Worm (Caenorhabditis elegans) whole organism, L4 larva: Measurements from ENCODE around the gene F58A4.6.
A peak's percentile ranks its signal among the peaks of the same experiment; 100 is the strongest.

ENCODE experiments used
- D1046.2 ChIP-seq: fragments of 200-800 bp; sonication (Bioruptor generic); IDR thresholded peaks from 2 replicates; pipeline ENCODE4 v1.3.6; 2022; ENCODE audit warnings: missing genetic modification characterization, missing compliant biosample characterization
- F26F4.8 ChIP-seq: fragments of 200-800 bp; sonication (Bioruptor generic); conservative IDR thresholded peaks from 2 replicates; pipeline ENCODE4 v1.3.6; 2022; ENCODE audit warnings: missing genetic modification characterization, missing compliant biosample characterization
- F37D6.2 ChIP-seq: sonication (generic microtip); optimal IDR thresholded peaks from 2 replicates; lab custom pipeline; 2016; ENCODE audit warnings: mild to moderate bottlenecking, missing genetic modification characterization, missing compliant biosample characterization
- F49E8.2 ChIP-seq: sonication (generic microtip); optimal IDR thresholded peaks from 2 replicates; lab custom pipeline; 2016; ENCODE audit warnings: missing compliant biosample characterization, mild to moderate bottlenecking, missing genetic modification characterization, borderline replicate concordance
- T20F7.1 ChIP-seq: fragments of 200-800 bp; sonication (Bioruptor generic); optimal IDR thresholded peaks from 2 replicates; lab custom pipeline; 2018; ENCODE audit warnings: mild to moderate bottlenecking, missing genetic modification characterization, missing compliant biosample characterization
- Y5F2A.4 ChIP-seq: fragments of 200-800 bp; sonication (Bioruptor generic); optimal IDR thresholded peaks from 2 replicates; lab custom pipeline; 2018; ENCODE audit warnings: mild to moderate bottlenecking, missing genetic modification characterization, missing compliant biosample characterization
- Y75B8A.6 ChIP-seq: fragments of 200-800 bp; sonication (Bioruptor generic); IDR thresholded peaks from 2 replicates; pipeline ENCODE4 v1.3.6; 2022; ENCODE audit warnings: missing genetic modification reagents, missing genetic modification characterization, missing compliant biosample characterization
- ZK546.5 ChIP-seq, 2 experiments: sonication (generic microtip); optimal IDR thresholded peaks; 2 replicates each; lab custom pipeline; 2017; ENCODE audit warnings: missing biosample characterization in 2 of 2, missing genetic modification characterization in 2 of 2
- aha-1 ChIP-seq: fragments of 150-350 bp; peaks from one replicate; lab custom pipeline; 2014; ENCODE audit warnings: missing biosample characterization, missing genetic modification characterization
- ama-1 ChIP-seq: fragments of 150-350 bp; optimal IDR thresholded peaks from 2 replicates; lab custom pipeline; 2014; ENCODE audit warnings: inconsistent platforms, mixed read lengths
- ceh-44 ChIP-seq: fragments of 200-800 bp; sonication (Bioruptor generic); IDR thresholded peaks from 2 replicates; pipeline ENCODE4 v1.3.6; 2022; ENCODE audit warnings: missing genetic modification reagents, missing genetic modification characterization, missing compliant biosample characterization
- ceh-82 ChIP-seq: sonication (generic microtip); optimal IDR thresholded peaks from 2 replicates; lab custom pipeline; 2017; ENCODE audit warnings: missing biosample characterization, missing genetic modification characterization
- cey-2 ChIP-seq: sonication (generic microtip); optimal IDR thresholded peaks from 3 replicates; lab custom pipeline; 2017; ENCODE audit warnings: missing genetic modification characterization, mild to moderate bottlenecking, missing compliant biosample characterization, antibody characterized with exemption, borderline replicate concordance; ENCODE audit not compliant: insufficient read depth
- ctbp-1 ChIP-seq: fragments of 200-800 bp; sonication (Bioruptor generic); IDR thresholded peaks from 2 replicates; pipeline ENCODE4 v1.3.6; 2022; ENCODE audit warnings: missing genetic modification reagents, missing genetic modification characterization, missing compliant biosample characterization
- daf-12 ChIP-seq: fragments of 150-350 bp; optimal IDR thresholded peaks from 2 replicates; lab custom pipeline; 2014; ENCODE audit warnings: missing biosample characterization, missing genetic modification reagents, missing genetic modification characterization
- daf-16 ChIP-seq, 3 experiments: sonication (generic microtip); optimal IDR thresholded peaks; 2 replicates each; lab custom pipeline; 2016 to 2017; ENCODE audit warnings: missing genetic modification characterization in 3 of 3, missing genetic modification reagents in 3 of 3, mild to moderate bottlenecking in 2 of 3, missing compliant biosample characterization in 2 of 3, missing biosample characterization in 1 of 3, moderate library complexity in 1 of 3
- duxl-1 ChIP-seq: sonication (generic microtip); optimal IDR thresholded peaks from 2 replicates; lab custom pipeline; 2016; ENCODE audit warnings: mild to moderate bottlenecking, missing genetic modification characterization, moderate library complexity, missing compliant biosample characterization; ENCODE audit not compliant: poor library complexity
- dve-1 ChIP-seq: sonication (generic microtip); optimal IDR thresholded peaks from 2 replicates; lab custom pipeline; 2017; ENCODE audit warnings: antibody characterized with exemption, mild to moderate bottlenecking, missing genetic modification characterization, missing compliant biosample characterization; ENCODE audit not compliant: insufficient read depth
- hif-1 ChIP-seq, 2 experiments: sonication (generic microtip); optimal IDR thresholded peaks; 2 replicates each; lab custom pipeline; 2016 to 2017; ENCODE audit warnings: missing compliant biosample characterization in 2 of 2, missing genetic modification characterization in 2 of 2, missing genetic modification reagents in 2 of 2, missing genotype in 2 of 2, mild to moderate bottlenecking in 1 of 2
- hlh-11 ChIP-seq: fragments of 200-800 bp; sonication (Bioruptor generic); optimal IDR thresholded peaks from 2 replicates; lab custom pipeline; 2018; ENCODE audit warnings: mild to moderate bottlenecking, missing genetic modification characterization, missing compliant biosample characterization
- jun-1 ChIP-seq: fragments of 150-350 bp; optimal IDR thresholded peaks from 2 replicates; lab custom pipeline; 2014; ENCODE audit warnings: missing biosample characterization, missing genetic modification reagents, missing genetic modification characterization
- lin-13 ChIP-seq: fragments of 150-350 bp; optimal IDR thresholded peaks from 2 replicates; lab custom pipeline; 2014; ENCODE audit warnings: missing biosample characterization, missing genetic modification reagents, missing genetic modification characterization
- lin-29 ChIP-seq: fragments of 200-800 bp; sonication (Bioruptor generic); IDR thresholded peaks from 2 replicates; pipeline ENCODE4 v1.3.6; 2022; ENCODE audit warnings: missing genetic modification reagents, missing genetic modification characterization, missing compliant biosample characterization
- lin-38 ChIP-seq: fragments of 200-800 bp; sonication (Bioruptor generic); IDR thresholded peaks from 2 replicates; pipeline ENCODE4 v1.3.6; 2022; ENCODE audit warnings: missing genetic modification reagents, missing genetic modification characterization, missing compliant biosample characterization
- madf-5 ChIP-seq, 2 experiments: fragments of 200-800 bp; sonication (Bioruptor generic); IDR thresholded peaks; 2 replicates each; pipeline ENCODE4 v1.3.6; 2022; ENCODE audit warnings: missing compliant biosample characterization in 2 of 2, missing genetic modification characterization in 2 of 2
- mxl-2 ChIP-seq: fragments of 200-800 bp; sonication (Bioruptor generic); conservative IDR thresholded peaks from 2 replicates; pipeline ENCODE4 v1.3.6; 2022; ENCODE audit warnings: missing genetic modification reagents, missing genetic modification characterization, missing compliant biosample characterization
- nhr-102 ChIP-seq: sonication (generic microtip); optimal IDR thresholded peaks from 2 replicates; lab custom pipeline; 2016; ENCODE audit warnings: mild to moderate bottlenecking, missing genetic modification characterization, moderate library complexity, missing compliant biosample characterization
- nhr-11 ChIP-seq: fragments of 150-350 bp; optimal IDR thresholded peaks from 2 replicates; lab custom pipeline; 2014; ENCODE audit warnings: missing biosample characterization, missing genetic modification characterization
- nhr-111 ChIP-seq: fragments of 200-800 bp; sonication (Bioruptor generic); optimal IDR thresholded peaks from 2 replicates; lab custom pipeline; 2018; ENCODE audit warnings: mild to moderate bottlenecking, missing genetic modification characterization, missing compliant biosample characterization
- nhr-42 ChIP-seq: fragments of 200-800 bp; sonication (Bioruptor generic); IDR thresholded peaks from 2 replicates; pipeline ENCODE4 v1.3.6; 2022; ENCODE audit warnings: missing genetic modification characterization, missing compliant biosample characterization
- nhr-48 ChIP-seq: sonication (generic microtip); optimal IDR thresholded peaks from 2 replicates; lab custom pipeline; 2016; ENCODE audit warnings: mild to moderate bottlenecking, missing genetic modification characterization, missing compliant biosample characterization
- nhr-6 ChIP-seq: fragments of 150-350 bp; optimal IDR thresholded peaks from 2 replicates; lab custom pipeline; 2014; ENCODE audit warnings: missing biosample characterization, missing genetic modification characterization
- nhr-76 ChIP-seq: fragments of 150-350 bp; optimal IDR thresholded peaks from 2 replicates; lab custom pipeline; 2014; ENCODE audit warnings: missing biosample characterization, missing genetic modification characterization
- pha-4 ChIP-seq, 2 experiments: fragments of 150-350 bp in 1 of 2; fragments of 200-800 bp in 1 of 2; sonication (Bioruptor generic) in 1 of 2; IDR thresholded peaks in 1 of 2; optimal IDR thresholded peaks in 1 of 2; 2 replicates each; pipeline versions ENCODE4 v1.3.6 to Lab custom; 2014 to 2022; ENCODE audit warnings: missing genetic modification characterization in 2 of 2, missing genetic modification reagents in 2 of 2, missing biosample characterization in 1 of 2, missing compliant biosample characterization in 1 of 2
- rbr-2 ChIP-seq: sonication (generic microtip); optimal IDR thresholded peaks from 2 replicates; lab custom pipeline; 2016; ENCODE audit warnings: missing genotype, missing genetic modification characterization, missing compliant biosample characterization
- skn-1 ChIP-seq: fragments of 150-350 bp; optimal IDR thresholded peaks from 2 replicates; lab custom pipeline; 2014; ENCODE audit warnings: missing biosample characterization, missing genetic modification characterization
- spr-1 ChIP-seq: sonication (generic microtip); optimal IDR thresholded peaks from 2 replicates; lab custom pipeline; 2016; ENCODE audit warnings: mild to moderate bottlenecking, missing genetic modification characterization, missing compliant biosample characterization
- tag-97 ChIP-seq: fragments of 200-800 bp; sonication (Bioruptor generic); IDR thresholded peaks from 2 replicates; pipeline ENCODE4 v1.3.6; 2022; ENCODE audit warnings: missing genetic modification characterization, missing compliant biosample characterization
- unc-130 ChIP-seq: sonication (generic microtip); optimal IDR thresholded peaks from 2 replicates; lab custom pipeline; 2016; ENCODE audit warnings: missing genetic modification reagents, missing genetic modification characterization, missing compliant biosample characterization
- unc-62 ChIP-seq, 3 experiments: fragments of 150-350 bp in 1 of 3; sonication (generic microtip); optimal IDR thresholded peaks in 2 of 3; peaks in 1 of 3; 1 replicate in 1 of 3; 2 replicates in 2 of 3; lab custom pipeline; 2014 to 2017; ENCODE audit warnings: missing biosample characterization in 3 of 3, missing genetic modification characterization in 3 of 3, missing genetic modification reagents in 3 of 3, missing genotype in 1 of 3
- vab-7 ChIP-seq: fragments of 200-800 bp; sonication (Bioruptor generic); IDR thresholded peaks from 2 replicates; pipeline ENCODE4 v1.3.6; 2022; ENCODE audit warnings: missing genetic modification reagents, missing genetic modification characterization, missing compliant biosample characterization
- zfp-2 ChIP-seq: sonication (generic microtip); optimal IDR thresholded peaks from 2 replicates; lab custom pipeline; 2016; ENCODE audit warnings: mild to moderate bottlenecking, missing genetic modification characterization, missing compliant biosample characterization
- zip-2 ChIP-seq: fragments of 150-350 bp; optimal IDR thresholded peaks from 2 replicates; lab custom pipeline; 2014; ENCODE audit warnings: missing biosample characterization, missing genetic modification characterization

Gene F58A4.6

DNA sequence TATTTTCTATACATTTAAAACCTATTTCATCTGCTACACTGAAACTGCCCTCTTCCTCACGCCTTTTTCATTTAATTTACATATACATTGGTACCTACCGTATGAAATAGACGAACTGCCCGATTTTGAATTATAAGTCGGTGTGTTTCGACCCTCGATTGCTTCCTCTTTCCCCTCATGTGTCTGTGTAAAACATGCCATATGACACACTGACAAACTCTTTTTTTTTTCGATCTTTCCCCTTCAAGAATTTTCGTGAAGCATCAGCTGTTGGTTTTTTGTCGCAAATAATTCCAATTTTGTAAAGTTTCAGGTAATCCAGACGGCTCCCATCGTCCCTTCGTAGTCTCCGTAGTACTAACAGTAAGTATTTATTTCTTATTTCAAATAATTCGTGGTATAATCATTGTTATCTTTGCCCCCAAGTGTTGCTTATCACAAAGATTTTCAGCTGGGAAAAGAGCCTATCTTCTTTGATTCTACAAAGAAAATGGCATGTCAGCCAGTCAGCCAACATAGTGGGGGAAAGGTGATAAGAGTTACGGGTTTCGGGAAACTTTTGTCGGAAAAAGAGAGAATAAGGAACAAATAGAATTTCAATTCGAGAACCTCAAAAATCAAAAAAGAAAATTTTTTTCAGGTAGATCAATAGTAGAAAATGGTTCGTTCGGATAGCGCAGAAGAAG, 7.7 kb downstream of the F58A4.6 start (continued):
- TF ChIP-seq F26F4.8 (GFP tag; lab: Robert Waterston, UW) (no peak), ZK546.5 (tag; optimal IDR thresholded peaks at IDR 0.05; lab: Kevin White, UChicago) (no peak), dve-1 (tag; lab: Kevin White, UChicago) (peak; percentile 57), nhr-48 (tag; lab: Kevin White, UChicago) (no peak), zip-2 (no peak), lin-13 (GFP tag; lab: Kevin White, UChicago) (no peak), Y5F2A.4 (GFP tag; lab: Kevin White, UChicago) (no peak), ctbp-1 (GFP tag; lab: Robert Waterston, UW) (no peak), jun-1 (no peak), zfp-2 (tag; lab: Kevin White, UChicago) (no peak), nhr-102 (tag; lab: Kevin White, UChicago) (no peak), hlh-11 (no peak), F37D6.2 (tag; lab: Kevin White, UChicago) (no peak), tag-97 (GFP tag; lab: Robert Waterston, UW) (no peak), T20F7.1 (GFP tag; lab: Kevin White, UChicago) (no peak), vab-7 (no peak), nhr-76 (tag; lab: Kevin White, UChicago) (no peak), madf-5 (GFP tag; IDR thresholded peaks at IDR 0.05; lab: Robert Waterston, UW) (no peak), nhr-111 (no peak), rbr-2 (no peak), cey-2 (no peak), ceh-82 (tag; lab: Kevin White, UChicago) (no peak), nhr-11 (no peak), lin-29 (GFP tag; lab: Robert Waterston, UW) (no peak), nhr-42 (GFP tag; lab: Robert Waterston, UW) (no peak), unc-62 (GFP tag; optimal IDR thresholded peaks at IDR 0.05 in 1 of 2; lab: Kevin White, UChicago) (no peak), unc-62 (tag; optimal IDR thresholded peaks at IDR 0.05; lab: Kevin White, UChicago) (no peak), nhr-6 (tag; lab: Kevin White, UChicago) (no peak), F49E8.2 (tag; lab: Kevin White, UChicago) (no peak), skn-1 (tag; lab: Kevin White, UChicago) (no peak), pha-4 (GFP tag; IDR thresholded peaks at IDR 0.05; lab: Robert Waterston, UW) (no peak), pha-4 (tag; optimal IDR thresholded peaks at IDR 0.05; lab: Kevin White, UChicago) (no peak), daf-16 (GFP tag; optimal IDR thresholded peaks at IDR 0.05; lab: Kevin White, UChicago) (no peak), daf-16 (tag; optimal IDR thresholded peaks at IDR 0.05; lab: Kevin White, UChicago) (peak; percentile 84), hif-1 (tag; optimal IDR thresholded peaks at IDR 0.05; lab: Kevin White, UChicago) (no peak), Y75B8A.6 (GFP tag; lab: Robert Waterston, UW) (no peak), mxl-2 (GFP tag; lab: Robert Waterston, UW) (no peak), duxl-1 (tag; lab: Kevin White, UChicago) (no peak), ceh-44 (GFP tag; lab: Robert Waterston, UW) (no peak), ama-1 (lab: Kevin White, UChicago) (no peak), spr-1 (no peak), D1046.2 (no peak), lin-38 (GFP tag; lab: Robert Waterston, UW) (no peak), unc-130 (GFP tag; lab: Kevin White, UChicago) (no peak), daf-12 (no peak), aha-1 (tag; lab: Kevin White, UChicago) (no peak)
